Worm (Caenorhabditis elegans): ENCODE measurements around the gene ZK370.4.

Gene ZK370.4

ce11 chrIII:8678371-8678770, 52.8 kb downstream of the ZK370.4 start (continued):
- TF ChIP-seq cebp-1 (GFP tag; IDR thresholded peaks at IDR 0.05): no peak
- TF ChIP-seq cebp-1 (tag; optimal IDR thresholded peaks at IDR 0.05): peak; percentile 84
- no peak for TF ChIP-seq ztf-28 (GFP tag; IDR thresholded peaks at IDR 0.05)
- peak; percentile 92 for TF ChIP-seq athp-1 (tag; optimal IDR thresholded peaks at IDR 0.05)
- TF ChIP-seq rec-8 (tag; optimal IDR thresholded peaks at IDR 0.05): peak; percentile 42 to 85
- TF ChIP-seq zim-3 (tag; optimal IDR thresholded peaks at IDR 0.05): peak; percentile 93
- peak; percentile 78 for TF ChIP-seq let-526 (GFP tag; IDR thresholded peaks at IDR 0.05)
- 0 out of 2 replicates have a peak, but pooled peaks have one; percentile 46 for TF ChIP-seq Y95B8A.8 (GFP tag; IDR thresholded peaks at IDR 0.05)
- peak; percentile 59 for TF ChIP-seq F52B5.7 (tag; optimal IDR thresholded peaks at IDR 0.05)
- TF ChIP-seq hrde-1 (tag; optimal IDR thresholded peaks at IDR 0.05; ENCODE audit: borderline replicate concordance): peak; percentile 75
- peak; percentile 32 for TF ChIP-seq dpff-1 (tag; optimal IDR thresholded peaks at IDR 0.05)
- TF ChIP-seq Y67H2A.10 (GFP tag; conservative IDR thresholded peaks at IDR 0.05): no peak
- TF ChIP-seq nhr-90 (tag; optimal IDR thresholded peaks at IDR 0.05): peak; percentile 91
- TF ChIP-seq nfya-1 (tag; optimal IDR thresholded peaks at IDR 0.05; ENCODE audit: borderline replicate concordance, insufficient read depth): no peak
- no peak for TF ChIP-seq C17E4.6 (GFP tag; IDR thresholded peaks at IDR 0.05)
- no peak for TF ChIP-seq nhr-120 (GFP tag; IDR thresholded peaks at IDR 0.05)
- peak; percentile 93 for TF ChIP-seq ZK185.1 (tag; optimal IDR thresholded peaks at IDR 0.05; ENCODE audit: poor library complexity, severe bottlenecking)
- peak; percentile 43; the same call in 1 of the 2 replicates for TF ChIP-seq hsf-1 (GFP tag; IDR thresholded peaks at IDR 0.05)
- no peak for TF ChIP-seq ztf-22 (GFP tag; optimal IDR thresholded peaks at IDR 0.05)
- TF ChIP-seq ceh-40 (GFP tag; IDR thresholded peaks at IDR 0.05): peak; percentile 64; the same call in 1 of the 2 replicates
- TF ChIP-seq tbp1 (GFP tag; optimal IDR thresholded peaks at IDR 0.05): peak; percentile 98
- 0 out of 2 replicates have a peak, but pooled peaks have one; percentile 48 for TF ChIP-seq sea-2 (GFP tag; IDR thresholded peaks at IDR 0.05)
- TF ChIP-seq nhr-179 (tag; optimal IDR thresholded peaks at IDR 0.05): no peak
- no peak for TF ChIP-seq him-1 (tag; optimal IDR thresholded peaks at IDR 0.05)
- TF ChIP-seq nhr-27 (tag; optimal IDR thresholded peaks at IDR 0.05): no peak
- TF ChIP-seq aptf-2 (GFP tag; conservative IDR thresholded peaks at IDR 0.05): no peak
- TF ChIP-seq fkh-3 (tag; optimal IDR thresholded peaks at IDR 0.05): no peak
- TF ChIP-seq Y79H2A.3 (GFP tag; conservative IDR thresholded peaks at IDR 0.05): peak; percentile 91
- TF ChIP-seq nfya-2 (GFP tag; IDR thresholded peaks at IDR 0.05): no peak
- peak in 1 of 3 experiments; percentile 76 for TF ChIP-seq lin-35 (GFP tag; optimal IDR thresholded peaks at IDR 0.05)
- TF ChIP-seq chd-7 (tag; optimal IDR thresholded peaks at IDR 0.05): peak; percentile 68
- no peak for TF ChIP-seq T26A5.8 (tag; optimal IDR thresholded peaks at IDR 0.05)
- peak; percentile 39 for TF ChIP-seq efl-1 (GFP tag; optimal IDR thresholded peaks at IDR 0.05)
- TF ChIP-seq ztf-6 (GFP tag; IDR thresholded peaks at IDR 0.05): peak; percentile 36; the same call in 1 of the 2 replicates
- TF ChIP-seq cebp-2 (GFP tag; IDR thresholded peaks at IDR 0.05): no peak
- TF ChIP-seq akir-1 (GFP tag; optimal IDR thresholded peaks at IDR 0.05): peak; percentile 47
- no peak for TF ChIP-seq F55B11.4 (tag; optimal IDR thresholded peaks at IDR 0.05; ENCODE audit: borderline replicate concordance, insufficient read depth)
- peak; percentile 68; the same call in 1 of the 2 replicates for TF ChIP-seq aptf-3 (GFP tag; IDR thresholded peaks at IDR 0.05)
- peak; percentile 81 for TF ChIP-seq dox-1 (GFP tag; IDR thresholded peaks at IDR 0.05)
- no peak for TF ChIP-seq ccch-3 (GFP tag; optimal IDR thresholded peaks at IDR 0.05)
- peak; percentile 74 for TF ChIP-seq ztf-26 (tag; optimal IDR thresholded peaks at IDR 0.05)
- no peak for TF ChIP-seq ztf-3 (GFP tag; optimal IDR thresholded peaks at IDR 0.05)
- peak; percentile 12 for TF ChIP-seq xnd-1 (tag; optimal IDR thresholded peaks at IDR 0.05)
- peak; percentile 90 for TF ChIP-seq rpc-1 (optimal IDR thresholded peaks at IDR 0.05)
- peak; percentile 92 for TF ChIP-seq rpc-1 (tag; optimal IDR thresholded peaks at IDR 0.05)
- 0 out of 2 replicates have a peak, but pooled peaks have one; percentile 33 for TF ChIP-seq ceh-91 (GFP tag; IDR thresholded peaks at IDR 0.05)
- no peak for TF ChIP-seq F57C9.4 (tag; optimal IDR thresholded peaks at IDR 0.05)
- 0 out of 2 replicates have a peak, but pooled peaks have one; percentile 19 for TF ChIP-seq egrh-3 (GFP tag; IDR thresholded peaks at IDR 0.05)
- no peak for TF ChIP-seq F39B2.1 (GFP tag; IDR thresholded peaks at IDR 0.05)

Data from whole organism, young adult.